Fruit fly (Drosophila melanogaster): ENCODE data around the gene bc10.

Gene bc10

dm6 chr3L:5611732-5612250, 46.8 kb downstream of the bc10 start (continued):
- TF ChIP-seq ewg (GFP tag; optimal IDR thresholded peaks at IDR 0.05): peak; percentile 69
- no peak for TF ChIP-seq slbo (GFP tag; IDR thresholded peaks at IDR 0.05)
- TF ChIP-seq Blimp-1 (GFP tag; optimal IDR thresholded peaks at IDR 0.05): peak; percentile 97
- TF ChIP-seq HLH54F (GFP tag; optimal IDR thresholded peaks at IDR 0.05): no peak
- TF ChIP-seq NK7.1 (GFP tag; optimal IDR thresholded peaks at IDR 0.05): no peak
- peak; percentile 42 for TF ChIP-seq NC2β (GFP tag; optimal IDR thresholded peaks at IDR 0.05)
- no peak for TF ChIP-seq CG17912 (GFP tag; optimal IDR thresholded peaks at IDR 0.05)
- no peak for TF ChIP-seq Mrtf (GFP tag; IDR thresholded peaks at IDR 0.05)
- no peak for TF ChIP-seq slou (GFP tag; optimal IDR thresholded peaks at IDR 0.05)
- peak; percentile 72 for TF ChIP-seq CG9727 (GFP tag; optimal IDR thresholded peaks at IDR 0.05)
- peak; percentile 76 for TF ChIP-seq nau (GFP tag; optimal IDR thresholded peaks at IDR 0.05)
- TF ChIP-seq pum (GFP tag; optimal IDR thresholded peaks at IDR 0.05): peak; percentile 60
- TF ChIP-seq CoRest (tag; optimal IDR thresholded peaks at IDR 0.05): peak; percentile 88
- TF ChIP-seq sug (tag; optimal IDR thresholded peaks at IDR 0.05): no peak
- TF ChIP-seq Med (GFP tag): no peak
- TF ChIP-seq sens-2 (GFP tag; IDR thresholded peaks at IDR 0.05): peak; percentile 52; the same call in 1 of the 2 replicates
- TF ChIP-seq h (optimal IDR thresholded peaks at IDR 0.05): no peak
- peak; percentile 91 for TF ChIP-seq CG17328 (GFP tag; IDR thresholded peaks at IDR 0.05)
- no peak for TF ChIP-seq fu2 (GFP tag; optimal IDR thresholded peaks at IDR 0.05)
- no peak for TF ChIP-seq CG6175 (GFP tag; IDR thresholded peaks at IDR 0.05)
- no peak for TF ChIP-seq Dbx (GFP tag; IDR thresholded peaks at IDR 0.05)
- TF ChIP-seq gcm2 (GFP tag; optimal IDR thresholded peaks at IDR 0.05): no peak
- TF ChIP-seq CG12769 (tag; optimal IDR thresholded peaks at IDR 0.05): peak; percentile 14
- TF ChIP-seq Nf-YA (GFP tag; IDR thresholded peaks at IDR 0.05): peak; percentile 66
- peak; percentile 56 for TF ChIP-seq CG15011 (GFP tag; optimal IDR thresholded peaks at IDR 0.05)
- TF ChIP-seq CG18764 (GFP tag; optimal IDR thresholded peaks at IDR 0.05): peak; percentile 57
- peak; percentile 73 for TF ChIP-seq Hsf (GFP tag; optimal IDR thresholded peaks at IDR 0.05)
- no peak for TF ChIP-seq ab (GFP tag; optimal IDR thresholded peaks at IDR 0.05)
- TF ChIP-seq H2.0 (GFP tag; IDR thresholded peaks at IDR 0.05): peak; percentile 81
- no peak for TF ChIP-seq CG3726 (GFP tag; IDR thresholded peaks at IDR 0.05)
- TF ChIP-seq CG8765 (GFP tag; IDR thresholded peaks at IDR 0.05): no peak
- peak; percentile 78 for TF ChIP-seq Six4 (GFP tag; optimal IDR thresholded peaks at IDR 0.05)
- peak; percentile 27 for TF ChIP-seq CG6854 (GFP tag; optimal IDR thresholded peaks at IDR 0.05)
- TF ChIP-seq peb (GFP tag; IDR thresholded peaks at IDR 0.05): peak; percentile 49; the same call in 1 of the 2 replicates
- TF ChIP-seq C15 (GFP tag; IDR thresholded peaks at IDR 0.05): no peak
- TF ChIP-seq CG11560 (tag; IDR thresholded peaks at IDR 0.05): no peak
- peak; percentile 38 for TF ChIP-seq Mad (GFP tag; optimal IDR thresholded peaks at IDR 0.05)
- no peak for TF ChIP-seq CG15479 (GFP tag; optimal IDR thresholded peaks at IDR 0.05)
- TF ChIP-seq CG7357 (GFP tag; IDR thresholded peaks at IDR 0.05): peak; percentile 42; the same call in 1 of the 3 replicates
- TF ChIP-seq E2f2 (GFP tag; IDR thresholded peaks at IDR 0.05): no peak; the same call in 1 of the 2 replicates
- peak; percentile 48; the same call in 1 of the 2 replicates for TF ChIP-seq klu (GFP tag; IDR thresholded peaks at IDR 0.05)
- TF ChIP-seq CG13894 (tag; optimal IDR thresholded peaks at IDR 0.05): no peak
- peak; percentile 89 for TF ChIP-seq Drgx (GFP tag; IDR thresholded peaks at IDR 0.05)
- 0 out of 3 replicates have a peak, but pooled peaks have one; percentile 20 for TF ChIP-seq z (GFP tag; IDR thresholded peaks at IDR 0.05)
- peak; percentile 55 for TF ChIP-seq CG18619 (GFP tag; optimal IDR thresholded peaks at IDR 0.05)
- no peak for TF ChIP-seq CG14860 (GFP tag; IDR thresholded peaks at IDR 0.05; ENCODE audit: partially characterized antibody)
- TF ChIP-seq CG1832 (GFP tag; optimal IDR thresholded peaks at IDR 0.05): peak; percentile 22
- peak; percentile 79 for TF ChIP-seq dysf (GFP tag; IDR thresholded peaks at IDR 0.05)
- TF ChIP-seq CG7556 (GFP tag; optimal IDR thresholded peaks at IDR 0.05): peak; percentile 83
- TF ChIP-seq Hr78 (GFP tag; optimal IDR thresholded peaks at IDR 0.05): peak in 1 of 2 experiments; percentile 78
- TF ChIP-seq grn (GFP tag; optimal IDR thresholded peaks at IDR 0.05): no peak
- peak; percentile 32 for TF ChIP-seq CG31365 (tag; optimal IDR thresholded peaks at IDR 0.05)
